Worm (Caenorhabditis elegans) whole organism, early embryonic: Measurements from ENCODE around the gene apd-3.

Experiments
- B0310.2 ChIP-seq: sonication (generic microtip); optimal IDR thresholded peaks from 2 replicates; lab custom pipeline; 2016; ENCODE audit warnings: mild to moderate bottlenecking, missing genetic modification characterization, missing compliant biosample characterization
- F13C5.2 ChIP-seq: sonication (generic microtip); optimal IDR thresholded peaks from 2 replicates; lab custom pipeline; 2017; ENCODE audit warnings: mild to moderate bottlenecking, missing genetic modification characterization, inconsistent platforms, missing compliant biosample characterization
- aly-1 ChIP-seq: sonication (generic microtip); optimal IDR thresholded peaks from 2 replicates; lab custom pipeline; 2016; ENCODE audit warnings: missing genetic modification characterization, missing compliant biosample characterization
- ama-1 ChIP-seq: fragments of 150-350 bp; optimal IDR thresholded peaks from 2 replicates; lab custom pipeline; 2014
- ceh-13 ChIP-seq: fragments of 200-800 bp; sonication (Bioruptor generic); optimal IDR thresholded peaks from 2 replicates; lab custom pipeline; 2018; ENCODE audit warnings: mild to moderate bottlenecking, missing genetic modification characterization, missing compliant biosample characterization
- ceh-36 ChIP-seq: sonication (generic microtip); optimal IDR thresholded peaks from 2 replicates; lab custom pipeline; 2016; ENCODE audit warnings: missing genetic modification characterization, inconsistent platforms, missing compliant biosample characterization
- ets-7 ChIP-seq: sonication (generic microtip); optimal IDR thresholded peaks from 2 replicates; lab custom pipeline; 2016; ENCODE audit warnings: missing genotype, missing genetic modification characterization, missing compliant biosample characterization
- flt-1 ChIP-seq: fragments of 200-800 bp; sonication (Bioruptor generic); IDR thresholded peaks from 2 replicates; pipeline ENCODE4 v1.3.6; 2022; ENCODE audit warnings: missing genetic modification characterization, missing compliant biosample characterization
- hmbx-1 ChIP-seq: sonication (generic microtip); optimal IDR thresholded peaks from 2 replicates; lab custom pipeline; 2016; ENCODE audit warnings: mild to moderate bottlenecking, missing genetic modification characterization, missing compliant biosample characterization
- hmg-4 ChIP-seq: fragments of 200-800 bp; sonication (Bioruptor generic); optimal IDR thresholded peaks from 2 replicates; lab custom pipeline; 2018; ENCODE audit warnings: mild to moderate bottlenecking, missing genetic modification characterization, missing compliant biosample characterization
- hnd-1 ChIP-seq: sonication (generic microtip); optimal IDR thresholded peaks from 2 replicates; lab custom pipeline; 2016; ENCODE audit warnings: missing genetic modification characterization, missing compliant biosample characterization
- pes-1 ChIP-seq: fragments of 200-800 bp; sonication (Bioruptor generic); IDR thresholded peaks from 2 replicates; pipeline ENCODE4 v1.3.6; 2022; ENCODE audit warnings: missing genetic modification reagents, missing genetic modification characterization, missing compliant biosample characterization
- scrt-1 ChIP-seq: fragments of 200-800 bp; sonication (Bioruptor generic); IDR thresholded peaks from 2 replicates; pipeline ENCODE4 v1.3.6; 2022; ENCODE audit warnings: missing genetic modification characterization, missing compliant biosample characterization
- sea-1 ChIP-seq: fragments of 200-800 bp; sonication (Bioruptor generic); conservative IDR thresholded peaks from 2 replicates; pipeline ENCODE4 v1.3.6; 2022; ENCODE audit warnings: missing genetic modification characterization, missing compliant biosample characterization
- tbx-11 ChIP-seq: fragments of 200-800 bp; sonication (Bioruptor generic); IDR thresholded peaks from 2 replicates; pipeline ENCODE4 v1.3.6; 2022; ENCODE audit warnings: missing genetic modification characterization, missing compliant biosample characterization
- tbx-37 ChIP-seq: fragments of 200-800 bp; sonication (Bioruptor generic); conservative IDR thresholded peaks from 2 replicates; pipeline ENCODE4 v1.3.6; 2022; ENCODE audit warnings: missing genetic modification reagents, missing genetic modification characterization, missing compliant biosample characterization
- tra-4 ChIP-seq: sonication (generic microtip); optimal IDR thresholded peaks from 2 replicates; lab custom pipeline; 2017; ENCODE audit warnings: missing genetic modification characterization, missing compliant biosample characterization

The apd-3 gene

DNA sequence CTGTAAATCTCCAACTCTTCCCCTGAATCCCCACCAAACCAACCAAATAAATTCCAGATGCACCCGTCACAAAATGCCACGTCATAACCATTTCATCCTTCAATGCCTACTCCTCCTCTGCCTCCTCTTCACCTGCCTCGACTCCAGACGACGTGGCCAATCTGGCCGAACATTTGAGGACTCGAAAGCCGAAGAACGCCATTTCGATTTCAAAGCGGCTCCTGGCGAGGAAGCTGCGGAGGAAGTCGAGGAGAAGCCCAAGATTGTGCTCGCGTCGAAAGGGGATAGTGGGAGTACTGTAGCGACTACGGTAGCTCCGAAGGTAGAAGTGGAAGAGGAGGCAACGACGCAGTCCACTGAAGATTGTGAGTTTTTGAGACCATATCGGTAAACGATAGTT, 11.2 kb upstream of the apd-3 start, which contains the start of gene lgc-45:
Gene lgc-45 (plus strand): TSS at position 56 of the 400 bp plus-strand sequence.
- TF ChIP-seq hnd-1, result no peak
- TF ChIP-seq tra-4 (tag; lab: Kevin White, UChicago), result no peak
- no peak for TF ChIP-seq flt-1 (GFP tag; lab: Robert Waterston, UW)
- TF ChIP-seq tbx-37 (GFP tag; lab: Robert Waterston, UW), result no peak
- TF ChIP-seq hmbx-1 (tag; lab: Kevin White, UChicago), result no peak
- TF ChIP-seq sea-1 (GFP tag; lab: Robert Waterston, UW), result no peak
- no peak for TF ChIP-seq pes-1
- TF ChIP-seq ceh-13 (GFP tag; lab: Kevin White, UChicago), result no peak
- TF ChIP-seq ceh-36 (tag; lab: Kevin White, UChicago), result no peak
- TF ChIP-seq B0310.2 (tag; lab: Kevin White, UChicago), result no peak
- TF ChIP-seq F13C5.2 (tag; lab: Kevin White, UChicago), result no peak
- TF ChIP-seq aly-1 (tag; lab: Kevin White, UChicago), result no peak
- no peak for TF ChIP-seq ama-1 (lab: Kevin White, UChicago)

DNA sequence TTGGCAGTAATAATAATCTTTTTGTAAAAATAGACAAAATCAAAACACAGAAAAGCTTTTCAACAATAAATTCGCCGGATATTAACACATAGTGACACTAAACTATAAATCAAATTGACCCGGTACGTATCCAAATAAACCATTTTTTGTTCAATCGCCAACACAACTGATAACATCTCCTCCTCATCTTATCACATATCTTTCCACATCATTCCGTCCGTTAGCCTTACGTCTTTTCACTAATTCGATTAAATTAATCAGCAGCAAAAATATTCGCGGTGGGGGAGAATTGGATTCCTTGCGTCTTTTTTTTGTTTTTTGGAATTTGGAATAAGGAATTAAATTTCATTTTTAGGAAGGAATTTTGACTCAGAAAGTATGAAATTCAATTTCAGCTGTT, 10.4 kb upstream of the apd-3 start:
- TF ChIP-seq hnd-1 (no peak), pes-1 (no peak), F13C5.2 (tag; lab: Kevin White, UChicago) (no peak), hmbx-1 (tag; lab: Kevin White, UChicago) (no peak), hmg-4 (GFP tag; lab: Kevin White, UChicago) (no peak), ceh-36 (tag; lab: Kevin White, UChicago) (no peak), ama-1 (lab: Kevin White, UChicago) (no peak), ets-7 (no peak), scrt-1 (GFP tag; lab: Robert Waterston, UW) (no peak), B0310.2 (tag; lab: Kevin White, UChicago) (no peak), tbx-37 (GFP tag; lab: Robert Waterston, UW) (no peak)

DNA sequence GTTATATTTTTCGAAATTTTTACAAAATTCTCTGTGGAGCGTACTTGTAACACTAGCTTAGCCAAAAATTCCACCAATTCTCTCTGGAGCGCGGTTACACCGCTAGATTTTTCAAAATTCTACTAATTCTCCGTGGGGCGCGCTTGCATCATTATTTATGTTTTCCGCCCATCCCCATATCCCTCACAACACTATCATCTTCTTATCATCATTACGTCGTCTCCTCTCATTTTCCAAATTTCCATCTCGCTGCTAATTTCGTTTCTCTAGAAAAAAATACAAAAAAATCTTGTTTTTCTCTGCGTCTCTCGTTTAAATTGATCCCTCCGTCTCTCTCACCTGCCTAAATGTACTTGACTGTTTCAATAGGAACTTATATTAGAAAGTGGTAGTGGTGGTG, 9.1 kb upstream of the apd-3 start:
- no peak for TF ChIP-seq ceh-36 (tag; lab: Kevin White, UChicago)
- no peak for TF ChIP-seq hmbx-1 (tag; lab: Kevin White, UChicago)
- TF ChIP-seq ama-1 (lab: Kevin White, UChicago), result no peak
- no peak for TF ChIP-seq pes-1
- no peak for TF ChIP-seq ceh-13 (GFP tag; lab: Kevin White, UChicago)

DNA sequence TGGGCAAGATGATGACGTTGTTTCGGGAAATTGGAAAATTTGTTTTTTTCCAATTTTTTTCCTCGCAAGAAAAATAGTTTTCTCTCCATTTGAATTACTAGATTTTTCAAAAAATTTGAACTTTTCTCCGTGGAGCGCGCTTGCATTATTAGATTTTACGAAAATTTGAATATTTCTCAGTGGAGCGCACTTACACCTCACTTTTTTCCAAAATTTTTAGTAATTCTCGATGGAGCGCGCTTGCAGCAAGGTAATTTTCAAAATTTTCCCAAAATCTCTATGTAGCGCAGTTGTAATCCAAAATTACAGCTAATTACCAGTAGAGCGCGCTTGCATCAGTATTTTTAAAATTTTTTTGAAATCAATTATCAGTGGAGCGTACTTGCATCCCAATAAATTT, 8.4 kb upstream of the apd-3 start:
- no peak for TF ChIP-seq hmg-4 (GFP tag; lab: Kevin White, UChicago)
- TF ChIP-seq scrt-1 (GFP tag; lab: Robert Waterston, UW), result no peak
- TF ChIP-seq flt-1 (GFP tag; lab: Robert Waterston, UW), result no peak
- TF ChIP-seq tbx-37 (GFP tag; lab: Robert Waterston, UW), result no peak
- TF ChIP-seq ceh-36 (tag; lab: Kevin White, UChicago), result no peak
- TF ChIP-seq ets-7, result no peak
- TF ChIP-seq ceh-13 (GFP tag; lab: Kevin White, UChicago), result no peak
- no peak for TF ChIP-seq pes-1
- no peak for TF ChIP-seq ama-1 (lab: Kevin White, UChicago)
- no peak for TF ChIP-seq tbx-11 (GFP tag; lab: Robert Waterston, UW)
- TF ChIP-seq F13C5.2 (tag; lab: Kevin White, UChicago), result no peak
- no peak for TF ChIP-seq aly-1 (tag; lab: Kevin White, UChicago)
- TF ChIP-seq tra-4 (tag; lab: Kevin White, UChicago), result no peak
- no peak for TF ChIP-seq hnd-1
- TF ChIP-seq B0310.2 (tag; lab: Kevin White, UChicago), result no peak

DNA sequence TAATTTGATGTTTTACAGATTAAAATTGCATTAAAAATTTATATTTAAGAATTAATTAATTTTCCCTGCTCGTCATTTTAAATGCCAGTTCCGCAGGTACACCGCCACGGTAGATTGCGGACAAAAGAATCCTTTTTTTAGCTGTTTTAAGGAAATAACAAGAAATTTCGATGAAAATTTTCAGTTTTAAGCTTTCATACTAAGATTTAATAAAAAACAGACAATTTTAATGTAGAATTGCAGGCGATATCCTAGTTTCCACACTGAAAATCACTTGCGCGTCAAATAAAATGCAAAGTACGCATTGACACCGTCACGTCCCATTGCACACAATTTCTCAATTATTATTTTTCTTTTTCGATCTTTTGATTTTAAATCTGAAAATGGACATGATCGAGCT, 7.2 kb upstream of the apd-3 start, which contains the start of gene dnc-3:
Gene dnc-3 (plus strand): TSS at position 272 of the 400 bp plus-strand sequence.
- no peak for TF ChIP-seq pes-1
- peak; percentile 40 for TF ChIP-seq F13C5.2 (tag; lab: Kevin White, UChicago)

DNA sequence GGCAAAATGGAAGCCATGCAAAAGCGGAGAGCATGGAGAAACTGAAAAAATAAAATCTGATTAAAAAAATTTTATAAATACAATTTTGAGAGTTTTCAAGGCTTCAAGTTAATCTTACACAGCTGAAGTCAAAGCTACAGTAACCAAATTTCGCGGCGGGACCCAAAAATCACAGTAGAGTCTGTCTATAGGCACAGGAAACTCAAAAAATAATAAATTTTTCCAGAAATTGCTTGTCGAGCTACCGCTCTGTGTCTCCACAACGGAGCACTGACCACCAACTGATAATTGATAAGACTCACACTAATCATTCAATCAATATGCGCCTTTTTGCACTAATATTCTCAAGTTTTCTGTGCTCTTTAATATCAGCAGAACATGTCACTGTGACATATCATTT, 4.1 kb upstream of the apd-3 start, which contains the start of gene W10G11.19:
Gene W10G11.19 (plus strand): TSS at position 301 of the 400 bp plus-strand sequence.
- no peak for TF ChIP-seq sea-1 (GFP tag; lab: Robert Waterston, UW)
- no peak for TF ChIP-seq hmbx-1 (tag; lab: Kevin White, UChicago)
- TF ChIP-seq hnd-1, result no peak
- no peak for TF ChIP-seq tra-4 (tag; lab: Kevin White, UChicago)
- TF ChIP-seq tbx-37 (GFP tag; lab: Robert Waterston, UW), result no peak
- no peak for TF ChIP-seq aly-1 (tag; lab: Kevin White, UChicago)
- TF ChIP-seq ets-7, result no peak
- no peak for TF ChIP-seq scrt-1 (GFP tag; lab: Robert Waterston, UW)
- TF ChIP-seq ama-1 (lab: Kevin White, UChicago), result no peak
- TF ChIP-seq F13C5.2 (tag; lab: Kevin White, UChicago), result no peak
- no peak for TF ChIP-seq hmg-4 (GFP tag; lab: Kevin White, UChicago)
- TF ChIP-seq ceh-13 (GFP tag; lab: Kevin White, UChicago), result no peak
- no peak for TF ChIP-seq ceh-36 (tag; lab: Kevin White, UChicago)
- TF ChIP-seq B0310.2 (tag; lab: Kevin White, UChicago), result no peak
- TF ChIP-seq flt-1 (GFP tag; lab: Robert Waterston, UW), result no peak
- no peak for TF ChIP-seq pes-1
- TF ChIP-seq tbx-11 (GFP tag; lab: Robert Waterston, UW), result no peak

DNA sequence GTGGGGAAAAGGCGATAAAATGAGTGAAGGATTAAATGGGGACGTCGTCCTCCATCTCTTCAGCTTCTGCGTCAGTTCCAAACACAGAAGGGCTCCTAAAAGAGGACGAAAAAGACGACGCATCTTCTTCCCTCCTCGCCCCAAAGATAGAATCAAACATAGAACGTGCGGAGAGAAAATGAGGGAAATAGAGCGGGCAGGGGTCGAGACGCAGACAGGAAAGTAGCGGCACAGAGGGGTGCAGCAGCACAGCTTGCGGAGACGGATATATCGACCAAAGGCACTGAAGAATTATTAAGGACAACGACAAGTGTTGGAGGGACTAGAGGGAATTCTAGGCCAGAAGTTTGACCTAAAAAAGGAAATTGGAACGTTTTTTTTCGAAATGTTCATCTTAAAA, 1.1 kb upstream of the apd-3 start:
- TF ChIP-seq hmg-4 (GFP tag; lab: Kevin White, UChicago) (peak; percentile 54), hnd-1 (no peak), tbx-37 (GFP tag; lab: Robert Waterston, UW) (0 out of 2 replicates have a peak, but pooled peaks have one; percentile 6)

DNA sequence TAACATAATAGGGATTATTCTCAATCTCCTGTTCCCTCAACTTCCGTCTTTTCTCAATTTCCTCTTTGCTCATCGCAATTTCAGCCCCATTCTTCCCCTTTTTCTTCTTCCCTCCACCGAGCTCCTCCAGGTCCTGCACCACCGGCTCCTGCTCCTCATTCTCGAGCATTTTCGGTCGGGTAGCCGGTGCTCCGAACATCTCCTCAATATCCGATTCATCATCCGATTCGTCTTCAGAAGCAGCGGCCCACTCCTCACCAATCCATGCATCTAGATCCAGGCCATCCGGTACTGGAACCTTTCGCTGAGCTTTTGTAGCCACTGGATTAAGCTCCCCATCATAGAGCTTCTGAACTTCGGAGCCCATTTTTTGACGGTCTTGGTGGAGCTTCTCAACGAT, 6.1 kb downstream of the apd-3 start:
- TF ChIP-seq sea-1 (GFP tag; lab: Robert Waterston, UW), result no peak
- TF ChIP-seq aly-1 (tag; lab: Kevin White, UChicago), result no peak
- TF ChIP-seq hmbx-1 (tag; lab: Kevin White, UChicago), result no peak
- TF ChIP-seq hmg-4 (GFP tag; lab: Kevin White, UChicago), result no peak
- TF ChIP-seq tbx-11 (GFP tag; lab: Robert Waterston, UW), result no peak
- TF ChIP-seq hnd-1, result no peak
- TF ChIP-seq ceh-13 (GFP tag; lab: Kevin White, UChicago), result no peak
- no peak for TF ChIP-seq pes-1
- no peak for TF ChIP-seq flt-1 (GFP tag; lab: Robert Waterston, UW)
- no peak for TF ChIP-seq B0310.2 (tag; lab: Kevin White, UChicago)
- TF ChIP-seq tbx-37 (GFP tag; lab: Robert Waterston, UW), result no peak
- no peak for TF ChIP-seq scrt-1 (GFP tag; lab: Robert Waterston, UW)
- TF ChIP-seq tra-4 (tag; lab: Kevin White, UChicago), result no peak
- no peak for TF ChIP-seq F13C5.2 (tag; lab: Kevin White, UChicago)
- TF ChIP-seq ceh-36 (tag; lab: Kevin White, UChicago), result no peak
- TF ChIP-seq ama-1 (lab: Kevin White, UChicago), result no peak
- TF ChIP-seq ets-7, result no peak
